Fruit fly (Drosophila melanogaster) S2 (cell line): Measurements from ENCODE around the gene CG32201.

Source experiments
- CG8478 ChIP-seq: fragments of >200 bp; optimal IDR thresholded peaks from 2 replicates; lab custom pipeline; 2018
- CTCF ChIP-seq, 2 experiments: fragments of >200 bp; optimal IDR thresholded peaks; 2 replicates each; lab custom pipeline; 2018

Gene CG32201

DNA sequence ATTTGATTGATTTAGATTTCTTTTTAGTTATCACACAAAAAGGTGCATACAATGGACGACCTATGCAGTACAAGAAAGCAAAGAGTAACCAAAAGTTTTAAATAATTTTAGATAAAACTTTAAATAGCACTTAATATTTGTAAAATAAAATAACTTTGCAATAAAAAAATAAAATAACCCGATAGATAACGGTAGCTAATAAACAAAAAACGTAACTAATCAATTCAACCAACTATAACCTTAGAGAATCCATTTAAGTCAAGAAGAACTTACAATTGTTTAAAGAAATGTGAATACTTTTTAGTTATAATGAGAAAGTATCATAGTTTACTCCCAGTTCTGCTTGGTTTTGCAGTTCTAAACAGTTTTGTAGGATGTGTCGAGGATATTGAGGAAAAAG is at the start of gene CG32201:
CG32201 (plus strand) TSS at position 301 of the 400 bp plus-strand sequence.
- TF ChIP-seq CTCF (optimal IDR thresholded peaks at IDR 0.05; lab: Kevin White, UChicago) = no peak

DNA sequence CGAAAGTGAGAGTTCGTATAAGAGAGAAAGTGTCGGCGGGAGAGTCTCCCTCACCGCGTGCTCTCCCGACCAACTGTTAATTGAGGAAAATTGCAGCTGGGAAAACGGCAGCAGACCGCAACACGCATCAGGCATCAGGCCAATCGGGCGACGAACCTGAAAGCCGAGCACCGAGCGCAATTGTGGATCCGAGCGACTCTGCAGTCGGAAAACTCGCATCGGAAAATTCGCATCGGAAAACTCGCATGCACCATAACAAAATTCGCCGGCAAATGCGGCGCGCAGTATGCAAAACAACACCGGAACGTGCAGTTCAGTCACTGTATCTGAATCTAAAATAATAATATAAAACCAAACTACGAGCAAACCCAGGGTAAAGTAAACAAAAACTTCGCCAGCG is 49.5 kb upstream of the CG32201 start, which contains the start of gene AstC-R1:
AstC-R1 (plus strand) TSS at position 301 of the 400 bp plus-strand sequence.
- no peak for TF ChIP-seq CTCF (optimal IDR thresholded peaks at IDR 0.05; lab: Kevin White, UChicago)
- no peak for TF ChIP-seq CG8478 (lab: Kevin White, UChicago)

DNA sequence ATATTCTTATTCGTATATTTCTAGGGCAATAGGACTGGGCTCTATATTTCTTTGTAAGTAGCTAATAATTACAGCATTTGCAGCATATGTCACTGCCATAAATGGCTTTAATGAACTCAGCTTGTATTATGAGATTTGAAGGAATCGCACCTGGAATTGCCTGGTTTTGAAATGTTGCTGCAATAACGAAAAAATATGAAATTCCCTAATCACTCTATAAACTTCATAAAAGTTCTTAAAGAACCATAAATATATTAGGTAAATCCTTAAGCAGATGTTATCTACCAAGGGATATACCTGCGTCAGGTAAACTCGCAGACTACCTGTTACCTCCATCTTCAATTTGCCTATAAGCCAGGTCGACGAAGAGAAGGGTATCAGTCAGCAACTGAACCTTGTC is 21.0 kb upstream of the CG32201 start, which contains the start of gene CG7271:
CG7271 (plus strand) TSS at position 373 of the 400 bp plus-strand sequence.
- TF ChIP-seq CTCF (optimal IDR thresholded peaks at IDR 0.05; lab: Kevin White, UChicago) (no peak), CG8478 (lab: Kevin White, UChicago) (no peak)

DNA sequence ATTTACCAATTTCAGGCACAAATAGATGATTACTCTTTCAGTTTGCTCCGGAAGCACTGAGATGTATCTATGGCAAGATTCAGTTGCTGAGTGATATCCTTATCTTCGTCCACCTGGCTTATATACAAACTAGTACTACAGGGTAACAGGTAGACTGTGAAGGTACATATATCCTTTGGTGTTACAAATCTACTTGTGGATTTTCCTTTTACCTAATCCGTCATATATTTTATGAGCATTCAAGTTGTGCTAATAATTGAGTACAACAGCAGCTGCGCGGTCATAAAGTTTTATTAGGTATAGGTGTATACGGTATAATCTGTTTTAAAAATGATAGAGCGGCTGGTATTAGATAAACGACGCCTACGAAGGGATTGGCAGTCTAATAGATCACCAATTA is 15.7 kb upstream of the CG32201 start, which contains the start of gene term:
term (minus strand) TSS at position 101 of the 400 bp plus-strand sequence.
- TF ChIP-seq CG8478 (lab: Kevin White, UChicago) (no peak), CTCF (optimal IDR thresholded peaks at IDR 0.05; lab: Kevin White, UChicago) (no peak)

DNA sequence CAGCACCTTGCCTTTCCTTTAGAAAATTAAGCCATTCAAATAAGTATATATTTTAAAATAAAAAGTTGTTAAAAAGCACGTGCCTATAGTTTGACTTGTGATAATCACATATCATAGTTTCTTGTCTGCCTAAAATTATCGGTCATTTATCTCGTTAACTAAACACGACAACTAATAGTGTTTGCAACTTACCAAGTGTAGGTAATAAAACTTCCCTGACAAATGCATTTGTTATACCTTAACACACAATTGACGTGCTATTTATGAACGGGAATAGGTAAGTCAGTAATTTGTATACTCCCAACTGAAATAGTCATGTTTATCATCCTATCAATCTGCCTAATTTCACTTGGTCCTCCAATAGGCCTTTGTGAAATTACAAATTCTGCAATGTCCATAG is 6.3 kb upstream of the CG32201 start, which contains the start of gene CG18234:
CG18234 (plus strand) TSS at position 301 of the 400 bp plus-strand sequence.
- TF ChIP-seq CG8478 (lab: Kevin White, UChicago) (no peak), CTCF (optimal IDR thresholded peaks at IDR 0.05; lab: Kevin White, UChicago) (no peak)

DNA sequence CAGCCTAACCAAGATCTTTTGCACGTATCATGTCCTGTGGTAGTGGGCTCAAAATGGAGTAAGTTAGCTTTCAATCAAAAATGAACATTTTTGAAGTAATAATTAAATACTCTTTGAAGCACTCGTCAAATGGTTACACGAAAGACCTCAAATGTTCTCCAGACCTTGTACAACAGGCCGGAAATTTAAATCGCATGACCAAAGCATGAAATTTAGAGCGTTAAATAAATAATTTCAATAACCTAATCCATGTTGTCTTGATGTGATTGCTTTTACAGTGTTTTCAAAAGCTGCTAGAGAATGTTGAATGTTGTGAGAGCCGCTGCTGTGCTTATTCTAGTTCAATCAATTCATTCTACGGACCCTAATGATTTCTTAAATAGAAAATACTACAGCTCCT is 4.2 kb upstream of the CG32201 start, which contains the start of gene CG18233:
CG18233 (plus strand) TSS at position 301 of the 400 bp plus-strand sequence.
- TF ChIP-seq CTCF (optimal IDR thresholded peaks at IDR 0.05; lab: Kevin White, UChicago) (no peak), CG8478 (lab: Kevin White, UChicago) (no peak)

DNA sequence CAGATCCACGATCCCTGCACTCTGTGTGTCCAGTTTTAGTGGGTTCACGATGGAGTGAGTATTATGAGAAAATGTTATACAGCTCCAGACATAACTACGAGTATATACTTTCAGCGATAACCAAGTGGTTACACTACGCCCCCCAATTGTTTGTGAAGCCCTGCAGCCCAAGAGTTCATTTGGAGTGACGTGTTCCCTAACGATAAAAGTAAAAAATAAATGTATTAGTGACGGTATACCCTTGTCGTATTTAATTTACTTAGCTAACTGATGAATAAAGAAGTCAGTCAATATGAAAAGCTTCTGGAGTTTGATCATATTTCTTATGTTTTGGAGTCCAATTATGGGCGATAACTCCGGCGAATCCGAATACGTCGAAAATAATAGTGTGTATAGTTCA is 2.3 kb upstream of the CG32201 start, which contains the start of gene CG18231:
CG18231 (plus strand) TSS at position 301 of the 400 bp plus-strand sequence.
- TF ChIP-seq CTCF (optimal IDR thresholded peaks at IDR 0.05; lab: Kevin White, UChicago) (no peak), CG8478 (lab: Kevin White, UChicago) (no peak)

DNA sequence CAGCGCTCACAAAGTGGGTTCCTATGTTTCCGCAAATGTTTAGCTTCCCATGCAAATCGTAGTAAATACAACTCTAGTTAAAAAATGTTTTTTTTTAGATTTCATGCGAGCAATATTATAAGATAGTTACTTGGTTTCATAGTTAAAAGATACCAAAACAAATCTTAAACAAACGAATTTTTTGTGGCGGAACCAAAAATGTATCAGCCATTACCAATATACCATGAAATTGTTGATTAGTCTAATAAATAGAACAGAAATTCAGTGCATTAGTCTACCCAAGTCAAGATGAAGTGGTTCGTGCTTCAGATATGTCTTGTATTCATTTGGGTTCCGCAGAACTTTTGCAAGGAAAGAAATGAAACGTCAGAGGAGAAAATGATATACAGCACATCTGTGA is 2.2 kb downstream of the CG32201 start, which contains the start of gene CG32199:
CG32199 (plus strand) TSS at position 301 of the 400 bp plus-strand sequence.
- TF ChIP-seq CTCF (optimal IDR thresholded peaks at IDR 0.05; lab: Kevin White, UChicago) (no peak), CG8478 (lab: Kevin White, UChicago) (no peak)

DNA sequence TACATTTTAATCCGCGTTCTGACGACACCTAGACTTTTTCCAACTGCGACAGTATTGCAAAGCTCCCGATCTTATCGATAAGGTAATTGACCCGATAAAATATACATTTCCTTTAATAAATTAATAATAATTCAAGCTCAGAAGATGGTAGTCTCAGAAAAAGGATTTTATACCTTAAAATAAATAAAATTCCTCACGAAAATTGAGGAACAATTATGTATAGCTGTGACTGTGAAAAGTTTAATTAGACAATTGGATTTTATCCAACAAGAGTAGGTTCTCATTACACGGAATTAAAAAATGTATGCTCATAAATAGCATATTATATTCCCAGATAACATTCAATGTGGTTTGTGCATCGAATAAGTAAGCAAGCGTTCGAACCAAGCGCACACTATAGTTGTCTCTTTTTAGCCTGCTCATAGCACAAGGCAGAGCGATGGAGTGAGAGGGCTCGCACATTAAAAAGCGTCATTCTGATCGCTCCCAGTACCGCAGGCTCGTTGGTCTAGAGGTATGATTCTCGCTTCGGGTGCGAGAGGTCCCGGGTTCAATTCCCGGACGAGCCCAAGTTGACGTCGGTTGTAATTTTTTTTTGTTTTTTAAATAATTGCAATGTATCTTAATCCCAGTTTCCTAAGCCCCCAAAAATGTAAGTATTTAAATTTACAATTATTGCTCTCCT is 8.6 kb downstream of the CG32201 start, which contains the start of the genes CG13380 and CG4174:
CG13380 (minus strand) TSS at position 51 of the 685 bp plus-strand sequence.
CG4174 (minus strand) TSS at position 51 of the 685 bp plus-strand sequence.
- no peak for TF ChIP-seq CG8478 (lab: Kevin White, UChicago)
- TF ChIP-seq CTCF (optimal IDR thresholded peaks at IDR 0.05; lab: Kevin White, UChicago) = peak; percentile 67 to 69

DNA sequence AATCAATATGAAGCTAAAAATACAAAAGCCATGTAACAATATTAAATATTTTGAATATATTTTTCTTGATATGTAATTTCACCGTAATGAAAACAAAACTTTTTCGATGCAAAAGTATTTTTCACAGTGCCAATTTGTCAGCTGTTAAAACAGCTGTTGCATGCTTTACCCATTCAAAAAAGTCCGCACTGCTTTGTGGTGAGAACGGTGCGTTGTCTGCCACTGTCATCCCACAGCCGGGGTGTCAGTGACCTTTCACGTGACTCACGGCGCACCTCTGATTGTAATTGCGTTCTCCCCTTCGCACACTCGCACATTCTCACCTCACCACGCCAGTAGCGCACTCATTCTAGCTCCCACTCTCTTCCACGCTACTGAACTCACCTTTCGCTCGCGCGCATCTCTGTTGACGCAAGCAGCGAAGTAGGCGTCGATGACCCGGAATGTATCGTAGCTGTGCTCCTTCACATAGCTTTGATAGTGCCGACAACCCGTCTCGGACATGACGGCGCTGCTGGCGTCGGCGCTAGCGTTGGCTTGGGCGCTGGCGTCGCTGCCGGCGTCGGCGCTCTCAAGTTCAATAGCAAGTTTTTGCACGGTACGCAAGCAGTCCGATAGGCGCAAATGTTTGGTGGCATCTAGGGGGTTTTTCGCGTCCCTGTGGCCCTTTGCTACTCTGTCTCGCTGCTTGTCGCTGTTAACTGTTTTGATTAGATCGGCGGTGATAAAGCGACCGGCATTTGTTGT is 11.7 kb downstream of the CG32201 start:
- TF ChIP-seq CTCF (optimal IDR thresholded peaks at IDR 0.05; lab: Kevin White, UChicago) (peak in 1 of 2 experiments; percentile 35), CG8478 (lab: Kevin White, UChicago) (no peak)

DNA sequence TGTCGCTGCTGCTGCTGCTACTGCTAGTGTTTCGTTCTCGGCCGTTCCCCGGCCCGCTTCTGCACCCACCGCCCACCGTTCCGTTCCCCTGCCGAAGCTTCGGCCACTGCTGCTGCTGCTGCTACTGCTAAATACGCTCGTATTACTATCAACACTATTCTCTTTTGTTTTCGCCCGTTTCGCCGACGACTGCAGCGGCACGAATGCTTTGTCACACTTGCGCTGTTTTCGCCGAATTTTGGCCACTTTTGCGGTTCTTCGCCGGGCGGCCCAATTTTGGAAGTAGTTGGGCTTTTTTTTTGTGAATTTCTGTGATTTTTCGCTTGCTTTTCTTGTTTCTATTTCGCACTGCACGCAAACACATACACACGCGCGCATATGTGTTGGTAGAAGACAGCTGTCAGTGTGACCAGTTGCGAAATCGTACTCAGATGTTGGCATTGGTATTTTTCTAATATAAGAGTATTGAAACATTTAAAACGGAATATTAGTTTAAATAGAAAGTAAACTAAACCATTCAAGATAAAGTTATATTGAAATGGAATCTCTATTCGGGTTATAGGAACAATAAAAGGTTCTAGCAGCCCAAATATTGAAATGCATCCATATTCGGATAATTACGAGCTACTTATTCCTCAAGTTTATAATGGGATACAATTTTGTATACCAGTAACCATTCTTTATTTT is 12.5 kb downstream of the CG32201 start, which contains the start of gene not:
not (minus strand) TSS at position 395 of the 687 bp plus-strand sequence.
- TF ChIP-seq CG8478 (lab: Kevin White, UChicago) (no peak), CTCF (optimal IDR thresholded peaks at IDR 0.05; lab: Kevin White, UChicago) (no peak)

DNA sequence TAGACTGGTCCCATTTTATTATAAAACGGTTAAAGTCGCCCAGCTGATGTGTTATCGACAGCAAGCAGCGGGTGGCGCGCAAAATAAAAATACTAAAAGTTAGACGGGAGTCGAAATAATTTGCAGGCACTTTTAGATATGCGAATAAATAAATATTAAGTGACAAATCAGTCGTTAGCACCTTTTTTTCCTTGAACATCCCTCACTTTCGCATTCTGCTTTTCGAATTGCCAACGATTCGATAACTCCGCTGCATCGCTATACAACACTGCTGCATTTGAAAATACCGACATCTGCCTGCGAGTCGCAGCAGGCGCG is 13.0 kb downstream of the CG32201 start, which contains the start of gene bora:
bora (plus strand) TSS at position 271 of the 318 bp plus-strand sequence.
- TF ChIP-seq CG8478 (lab: Kevin White, UChicago) (no peak), CTCF (optimal IDR thresholded peaks at IDR 0.05; lab: Kevin White, UChicago) (no peak)

DNA sequence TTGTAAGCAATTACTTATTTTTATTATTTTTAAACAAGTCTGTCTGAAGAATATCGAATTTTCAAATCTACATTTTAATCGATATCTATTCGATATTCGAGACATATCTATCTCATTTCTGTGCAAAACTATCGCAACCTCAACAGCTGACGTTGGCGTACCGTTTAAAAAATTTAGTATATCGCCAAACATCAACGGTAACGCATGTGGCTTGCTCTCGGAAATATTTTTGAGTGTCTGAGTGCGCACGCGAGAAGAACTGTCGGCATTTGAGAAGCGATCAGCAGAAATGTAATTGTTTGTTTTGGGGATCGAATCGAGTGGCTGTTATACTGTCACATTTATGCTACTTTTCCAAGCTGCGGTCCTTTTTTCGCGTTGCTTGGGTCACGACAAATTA is 16.4 kb downstream of the CG32201 start, which contains the start of gene MYPT-75D:
MYPT-75D (plus strand) TSS at position 174 of the 400 bp plus-strand sequence.
- TF ChIP-seq CTCF (optimal IDR thresholded peaks at IDR 0.05; lab: Kevin White, UChicago) (no peak), CG8478 (lab: Kevin White, UChicago) (no peak)
